Worm (Caenorhabditis elegans) whole organism, L3 larva: Measurements from ENCODE around the gene T04B2.8.

ENCODE experiments used
- R02D3.7 ChIP-seq: fragments of 150-350 bp; optimal IDR thresholded peaks from 2 replicates; lab custom pipeline; 2014; ENCODE audit warnings: missing biosample characterization, missing genetic modification characterization
- ZK546.5 ChIP-seq: sonication (generic microtip); optimal IDR thresholded peaks from 2 replicates; lab custom pipeline; 2017; ENCODE audit warnings: missing biosample characterization, missing genetic modification characterization
- aly-2 ChIP-seq: fragments of 150-350 bp; optimal IDR thresholded peaks from 2 replicates; lab custom pipeline; 2014; ENCODE audit warnings: missing biosample characterization, missing genetic modification characterization
- ama-1 ChIP-seq: fragments of 150-350 bp; optimal IDR thresholded peaks from 2 replicates; lab custom pipeline; 2018
- ceh-16 ChIP-seq: sonication (generic microtip); optimal IDR thresholded peaks from 2 replicates; lab custom pipeline; 2017; ENCODE audit warnings: missing biosample characterization, missing genetic modification characterization
- ceh-9 ChIP-seq: sonication (generic microtip); optimal IDR thresholded peaks from 2 replicates; lab custom pipeline; 2018; ENCODE audit warnings: missing biosample characterization, missing genetic modification characterization
- daf-12 ChIP-seq: fragments of 150-350 bp; optimal IDR thresholded peaks from 2 replicates; lab custom pipeline; 2014; ENCODE audit warnings: missing biosample characterization, missing genetic modification reagents, missing genetic modification characterization
- egl-27 ChIP-seq: sonication (generic microtip); optimal IDR thresholded peaks from 4 replicates; lab custom pipeline; 2017; ENCODE audit warnings: missing biosample characterization, missing genetic modification reagents, missing genetic modification characterization
- elt-2 ChIP-seq: sonication (generic microtip); optimal IDR thresholded peaks from 2 replicates; lab custom pipeline; 2016; ENCODE audit warnings: missing genetic modification reagents, mild to moderate bottlenecking, missing genetic modification characterization, missing compliant biosample characterization
- elt-3 ChIP-seq, 3 experiments: fragments of 150-350 bp in 1 of 3; sonication (generic microtip) in 2 of 3; optimal IDR thresholded peaks; 2 replicates in 2 of 3; 4 replicates in 1 of 3; lab custom pipeline; 2014 to 2017; ENCODE audit warnings: missing biosample characterization in 3 of 3, missing genetic modification characterization in 3 of 3
- eor-1 ChIP-seq, 2 experiments: fragments of 150-350 bp; optimal IDR thresholded peaks; 2 replicates each; lab custom pipeline; 2014 to 2018; ENCODE audit warnings: missing biosample characterization in 2 of 2, missing genetic modification characterization in 2 of 2
- fkh-10 ChIP-seq: sonication (generic microtip); optimal IDR thresholded peaks from 2 replicates; lab custom pipeline; 2017; ENCODE audit warnings: missing biosample characterization, missing genetic modification reagents, missing genetic modification characterization
- fos-1 ChIP-seq: fragments of 150-350 bp; optimal IDR thresholded peaks from 2 replicates; lab custom pipeline; 2014; ENCODE audit warnings: missing biosample characterization, missing genetic modification characterization
- hmg-11 ChIP-seq: sonication (generic microtip); optimal IDR thresholded peaks from 2 replicates; lab custom pipeline; 2016; ENCODE audit warnings: missing genetic modification characterization, missing compliant biosample characterization
- jun-1 ChIP-seq: fragments of 150-350 bp; optimal IDR thresholded peaks from 2 replicates; lab custom pipeline; 2014; ENCODE audit warnings: missing biosample characterization, missing genetic modification reagents, missing genetic modification characterization
- lin-39 ChIP-seq: fragments of 150-350 bp; optimal IDR thresholded peaks from 2 replicates; lab custom pipeline; 2018; ENCODE audit warnings: missing biosample characterization, missing genetic modification reagents, missing genetic modification characterization
- lsy-12 ChIP-seq: sonication (generic microtip); optimal IDR thresholded peaks from 2 replicates; lab custom pipeline; 2016; ENCODE audit warnings: mild to moderate bottlenecking, missing genetic modification characterization, missing compliant biosample characterization
- mdl-1 ChIP-seq: fragments of 150-350 bp; optimal IDR thresholded peaks from 2 replicates; lab custom pipeline; 2014; ENCODE audit warnings: missing biosample characterization, missing genetic modification characterization
- mml-1 ChIP-seq: fragments of 150-350 bp; sonication (generic microtip); optimal IDR thresholded peaks from 3 replicates; lab custom pipeline; 2014; ENCODE audit warnings: missing biosample characterization, missing genetic modification characterization
- nfya-1 ChIP-seq: sonication (generic microtip); optimal IDR thresholded peaks from 2 replicates; lab custom pipeline; 2017; ENCODE audit warnings: missing genetic modification characterization, mild to moderate bottlenecking, missing compliant biosample characterization, antibody characterized with exemption, moderate library complexity; ENCODE audit not compliant: insufficient read depth
- nhr-11 ChIP-seq: fragments of 150-350 bp; optimal IDR thresholded peaks from 2 replicates; lab custom pipeline; 2014; ENCODE audit warnings: missing biosample characterization, missing genetic modification characterization
- nhr-12 ChIP-seq: fragments of 150-350 bp; optimal IDR thresholded peaks from 2 replicates; lab custom pipeline; 2014; ENCODE audit warnings: missing biosample characterization, missing genetic modification characterization
- nhr-23 ChIP-seq: fragments of 150-350 bp; optimal IDR thresholded peaks from 2 replicates; lab custom pipeline; 2014; ENCODE audit warnings: missing biosample characterization, missing genetic modification reagents, missing genetic modification characterization
- nhr-25 ChIP-seq: sonication (generic microtip); optimal IDR thresholded peaks from 2 replicates; lab custom pipeline; 2017; ENCODE audit warnings: missing biosample characterization, missing genetic modification characterization
- nhr-43 ChIP-seq: sonication (generic microtip); optimal IDR thresholded peaks from 2 replicates; lab custom pipeline; 2016; ENCODE audit warnings: mild to moderate bottlenecking, missing genetic modification characterization, missing compliant biosample characterization; ENCODE audit not compliant: poor library complexity, severe bottlenecking
- nhr-76 ChIP-seq: fragments of 150-350 bp; sonication (generic microtip); optimal IDR thresholded peaks from 5 replicates; lab custom pipeline; 2014; ENCODE audit warnings: missing biosample characterization, missing genetic modification characterization
- nhr-77 ChIP-seq: fragments of 150-350 bp; optimal IDR thresholded peaks from 2 replicates; lab custom pipeline; 2014; ENCODE audit warnings: missing biosample characterization, missing genetic modification characterization
- pha-4 ChIP-seq: fragments of 150-350 bp; optimal IDR thresholded peaks from 2 replicates; lab custom pipeline; 2014; ENCODE audit warnings: missing biosample characterization, missing genetic modification reagents, missing genetic modification characterization
- pqm-1 ChIP-seq: fragments of 150-350 bp; optimal IDR thresholded peaks from 2 replicates; lab custom pipeline; 2017; ENCODE audit warnings: missing biosample characterization, missing genetic modification characterization, inconsistent platforms
- snpc-4 ChIP-seq: fragments of 150-350 bp; optimal IDR thresholded peaks from 2 replicates; lab custom pipeline; 2014; ENCODE audit warnings: missing biosample characterization, missing genetic modification characterization
- unc-62 ChIP-seq: fragments of 150-350 bp; sonication (generic microtip); optimal IDR thresholded peaks from 4 replicates; lab custom pipeline; 2014; ENCODE audit warnings: missing biosample characterization, missing genetic modification reagents, missing genetic modification characterization
- zag-1 ChIP-seq: fragments of 150-350 bp; optimal IDR thresholded peaks from 2 replicates; lab custom pipeline; 2014; ENCODE audit warnings: missing biosample characterization, missing genetic modification characterization
- ztf-11 ChIP-seq: fragments of 150-350 bp; optimal IDR thresholded peaks from 2 replicates; lab custom pipeline; 2014; ENCODE audit warnings: missing biosample characterization, missing genetic modification characterization
- ztf-4 ChIP-seq: fragments of 150-350 bp; optimal IDR thresholded peaks from 2 replicates; lab custom pipeline; 2014; ENCODE audit warnings: missing biosample characterization, missing genetic modification characterization

T04B2.8 gene

ce11 chrIV:10021283-10021682 lies 29.7 kb downstream of the T04B2.8 start, which contains the start of gene F44D12.19:
F44D12.19 (plus strand) TSS chrIV:10021583.
- no peak for TF ChIP-seq ceh-16 (tag; lab: Kevin White, UChicago)
- TF ChIP-seq, all 47 proteins: peak for 0

- no peak for TF ChIP-seq nfya-1 (tag; lab: Kevin White, UChicago)
- no peak for TF ChIP-seq eor-1 (tag; optimal IDR thresholded peaks at IDR 0.05; lab: Kevin White, UChicago)
- no peak for TF ChIP-seq daf-12 (tag; lab: Kevin White, UChicago)
- TF ChIP-seq zag-1, result no peak
- no peak for TF ChIP-seq mml-1
- TF ChIP-seq nhr-43 (tag; lab: Kevin White, UChicago), result no peak
- TF ChIP-seq nhr-11 (tag; lab: Kevin White, UChicago), result no peak
- TF ChIP-seq ZK546.5 (tag; lab: Kevin White, UChicago), result no peak
- peak; percentile 22 for TF ChIP-seq pha-4 (tag; lab: Kevin White, UChicago)
- no peak for TF ChIP-seq jun-1 (tag; lab: Kevin White, UChicago)
- TF ChIP-seq pqm-1 (tag; lab: Kevin White, UChicago), result peak; percentile 1
These were observed 33.4 kb downstream of the T04B2.8 start, which contains the start of gene F44D12.2 for ce11 chrIV:10017633-10018032. F44D12.2 (minus strand) TSS chrIV:10017733.

- TF ChIP-seq nhr-77 (tag; lab: Kevin White, UChicago) (no peak), pha-4 (tag; lab: Kevin White, UChicago) (no peak), nhr-11 (tag; lab: Kevin White, UChicago) (no peak), lin-39 (tag; lab: Kevin White, UChicago) (no peak), elt-3 (tag; optimal IDR thresholded peaks at IDR 0.05; lab: Kevin White, UChicago) (no peak), ceh-9 (tag; lab: Kevin White, UChicago) (no peak), daf-12 (tag; lab: Kevin White, UChicago) (no peak), hmg-11 (no peak), fos-1 (tag; lab: Kevin White, UChicago) (no peak), mml-1 (no peak), aly-2 (tag; lab: Kevin White, UChicago) (no peak), nhr-76 (tag; lab: Kevin White, UChicago) (no peak)
These were observed 34.0 kb downstream of the T04B2.8 start, which contains the start of gene ent-7 for ce11 chrIV:10016977-10017376. ent-7 (plus strand) TSS chrIV:10017277.

- peak; percentile 61 for TF ChIP-seq nhr-23
- no peak for TF ChIP-seq nhr-12 (tag; lab: Kevin White, UChicago)
These were observed 41.5 kb downstream of the T04B2.8 start, which contains the start of gene magu-4 for ce11 chrIV:10009536-10009935. magu-4 (plus strand) TSS chrIV:10009753.

ce11 chrIV:10007758-10008157 lies 43.2 kb downstream of the T04B2.8 start:
- TF ChIP-seq hmg-11 (peak; percentile 22), nhr-43 (tag; lab: Kevin White, UChicago) (peak; percentile 41), pqm-1 (tag; lab: Kevin White, UChicago) (no peak), elt-3 (tag; optimal IDR thresholded peaks at IDR 0.05; lab: Kevin White, UChicago) (no peak), mdl-1 (tag; lab: Kevin White, UChicago) (no peak), pha-4 (tag; lab: Kevin White, UChicago) (peak; percentile 63), ztf-4 (tag; lab: Kevin White, UChicago) (no peak), nhr-23 (peak; percentile 91), lsy-12 (tag; lab: Kevin White, UChicago) (no peak), egl-27 (tag; lab: Kevin White, UChicago) (no peak), nhr-25 (peak; percentile 78)

- TF ChIP-seq elt-2 (tag; lab: Kevin White, UChicago), result no peak
- TF ChIP-seq zag-1, result no peak
- TF ChIP-seq jun-1 (tag; lab: Kevin White, UChicago), result no peak
- TF ChIP-seq snpc-4 (tag; lab: Kevin White, UChicago), result no peak
- no peak for TF ChIP-seq ama-1
- TF ChIP-seq nfya-1 (tag; lab: Kevin White, UChicago), result no peak
- TF ChIP-seq mdl-1 (tag; lab: Kevin White, UChicago), result no peak
- TF ChIP-seq ZK546.5 (tag; lab: Kevin White, UChicago), result no peak
- no peak for TF ChIP-seq R02D3.7 (tag; lab: Kevin White, UChicago)
- no peak for TF ChIP-seq fkh-10 (GFP tag; lab: Kevin White, UChicago)
- TF ChIP-seq unc-62 (GFP tag; lab: Kevin White, UChicago), result no peak
- no peak for TF ChIP-seq nhr-11 (tag; lab: Kevin White, UChicago)
- TF ChIP-seq nhr-77 (tag; lab: Kevin White, UChicago), result no peak
- no peak for TF ChIP-seq eor-1 (tag; optimal IDR thresholded peaks at IDR 0.05; lab: Kevin White, UChicago)
- no peak for TF ChIP-seq ztf-11 (tag; lab: Kevin White, UChicago)
These were observed 44.2 kb downstream of the T04B2.8 start, which contains the start of gene C47E12.13 for ce11 chrIV:10006792-10007191. C47E12.13 (minus strand) TSS chrIV:10006892.
